Fruit fly (Drosophila melanogaster) whole organism, prepupa: ENCODE results near the gene JMJD5.

Experiments used
- CG10631 ChIP-seq: fragments of 200-800 bp; sonication (Bioruptor generic); optimal IDR thresholded peaks from 2 replicates; lab custom pipeline; 2016; ENCODE audit warnings: missing biosample characterization, missing genetic modification characterization
- CG11294 ChIP-seq: fragments of 200-800 bp; sonication (Bioruptor generic); IDR thresholded peaks from 2 replicates; pipeline ENCODE4 v1.3.6; 2022; ENCODE audit warnings: missing biosample characterization, missing genetic modification characterization
- CG11902 ChIP-seq: fragments of 200-800 bp; sonication (Bioruptor generic); optimal IDR thresholded peaks from 3 replicates; lab custom pipeline; 2016; ENCODE audit warnings: missing biosample characterization, missing genetic modification characterization
- CG16779 ChIP-seq: fragments of 200-800 bp; sonication (Bioruptor generic); optimal IDR thresholded peaks from 3 replicates; lab custom pipeline; 2017; ENCODE audit warnings: missing biosample characterization, mild to moderate bottlenecking, missing genetic modification characterization
- CG31627 ChIP-seq: fragments of 200-800 bp; sonication (Bioruptor generic); optimal IDR thresholded peaks from 3 replicates; lab custom pipeline; 2016; ENCODE audit warnings: missing biosample characterization, missing genetic modification characterization
- CG3919 ChIP-seq: fragments of 200-800 bp; sonication (Bioruptor generic); optimal IDR thresholded peaks from 3 replicates; lab custom pipeline; 2016; ENCODE audit warnings: missing biosample characterization, missing genetic modification characterization
- CG4318 ChIP-seq: fragments of 200-800 bp; sonication (Bioruptor generic); optimal IDR thresholded peaks from 3 replicates; lab custom pipeline; 2017; ENCODE audit warnings: missing biosample characterization, mild to moderate bottlenecking, missing genetic modification characterization
- CG6163 ChIP-seq: fragments of 200-800 bp; sonication (Bioruptor generic); IDR thresholded peaks from 3 replicates; pipeline ENCODE4 v1.3.6; 2022; ENCODE audit warnings: missing biosample characterization, missing genetic modification characterization
- CG8119 ChIP-seq: fragments of 200-800 bp; sonication (Bioruptor generic); IDR thresholded peaks from 3 replicates; pipeline ENCODE4 v1.3.6; 2022; ENCODE audit warnings: missing biosample characterization, missing genetic modification characterization
- CG8632 ChIP-seq: fragments of 200-800 bp; sonication (Bioruptor generic); optimal IDR thresholded peaks from 3 replicates; lab custom pipeline; 2016; ENCODE audit warnings: missing biosample characterization, missing genetic modification characterization
- Eip75B ChIP-seq: fragments of 200-800 bp; sonication (Bioruptor generic); optimal IDR thresholded peaks from 3 replicates; lab custom pipeline; 2016; ENCODE audit warnings: missing biosample characterization, missing genetic modification characterization
- Eip78C ChIP-seq: fragments of 200-800 bp; sonication (Bioruptor generic); peaks from one replicate; lab custom pipeline; 2016; ENCODE audit warnings: missing biosample characterization, missing genetic modification characterization
- Ets96B ChIP-seq: fragments of 200-800 bp; optimal IDR thresholded peaks from 2 replicates; lab custom pipeline; 2019; ENCODE audit warnings: missing biosample characterization, mild to moderate bottlenecking, missing genetic modification characterization, moderate library complexity
- Gug ChIP-seq: fragments of 200-800 bp; sonication (Bioruptor generic); IDR thresholded peaks from 2 replicates; pipeline ENCODE4 v1.3.6; 2022; ENCODE audit warnings: missing biosample characterization, missing genetic modification characterization
- Hr38 ChIP-seq: sonication (Bioruptor generic); optimal IDR thresholded peaks from 2 replicates; lab custom pipeline; 2016; ENCODE audit warnings: missing biosample characterization, missing genetic modification characterization
- Hr39 ChIP-seq: fragments of 200-800 bp; sonication (Bioruptor generic); optimal IDR thresholded peaks from 2 replicates; lab custom pipeline; 2016; ENCODE audit warnings: missing biosample characterization, missing genetic modification characterization
- Hr4 ChIP-seq: fragments of 200-800 bp; sonication (Bioruptor generic); optimal IDR thresholded peaks from 3 replicates; lab custom pipeline; 2016; ENCODE audit warnings: missing biosample characterization, missing genetic modification characterization
- Lpt ChIP-seq: fragments of 200-800 bp; sonication (Bioruptor generic); optimal IDR thresholded peaks from 3 replicates; lab custom pipeline; 2016; ENCODE audit warnings: missing biosample characterization, missing genetic modification characterization
- Met ChIP-seq: fragments of 200-800 bp; sonication (Bioruptor generic); optimal IDR thresholded peaks from 3 replicates; lab custom pipeline; 2016; ENCODE audit warnings: missing biosample characterization, missing genetic modification characterization
- Smox ChIP-seq: fragments of 200-800 bp; sonication (Bioruptor generic); optimal IDR thresholded peaks from 3 replicates; lab custom pipeline; 2016; ENCODE audit warnings: missing biosample characterization, missing genetic modification characterization
- Sox15 ChIP-seq: fragments of 200-800 bp; sonication (Bioruptor generic); optimal IDR thresholded peaks from 3 replicates; lab custom pipeline; 2016; ENCODE audit warnings: missing biosample characterization, missing genetic modification characterization
- dsx ChIP-seq: fragments of 200-800 bp; optimal IDR thresholded peaks from 3 replicates; lab custom pipeline; 2019; ENCODE audit warnings: missing biosample characterization, mild to moderate bottlenecking, missing genetic modification characterization, moderate library complexity; ENCODE audit not compliant: poor library complexity, severe bottlenecking
- eg ChIP-seq: fragments of 200-800 bp; sonication (Bioruptor generic); IDR thresholded peaks from 3 replicates; pipeline ENCODE4 v1.3.6; 2022; ENCODE audit warnings: missing biosample characterization, missing genetic modification characterization
- fkh ChIP-seq: fragments of 200-800 bp; sonication (Bioruptor generic); optimal IDR thresholded peaks from 3 replicates; lab custom pipeline; 2017; ENCODE audit warnings: missing biosample characterization, mild to moderate bottlenecking, missing genetic modification characterization, moderate library complexity
- lz ChIP-seq: fragments of 200-800 bp; sonication (Bioruptor generic); optimal IDR thresholded peaks from 3 replicates; lab custom pipeline; 2016; ENCODE audit warnings: missing biosample characterization, missing genetic modification characterization
- net ChIP-seq: fragments of 200-800 bp; sonication (Bioruptor generic); optimal IDR thresholded peaks from 3 replicates; lab custom pipeline; 2016; ENCODE audit warnings: missing biosample characterization, missing genetic modification characterization
- pdm3 ChIP-seq: fragments of 200-800 bp; sonication (Bioruptor generic); optimal IDR thresholded peaks from 3 replicates; lab custom pipeline; 2016; ENCODE audit warnings: missing biosample characterization, missing genetic modification characterization
- spab ChIP-seq: fragments of 200-800 bp; sonication (Bioruptor generic); optimal IDR thresholded peaks from 2 replicates; lab custom pipeline; 2017; ENCODE audit warnings: missing biosample characterization, mild to moderate bottlenecking, missing genetic modification characterization, missing genetic modification reagents
- svp ChIP-seq: fragments of 200-800 bp; sonication (Bioruptor generic); peaks from one replicate; lab custom pipeline; 2016; ENCODE audit warnings: missing biosample characterization, missing genetic modification characterization
- topi ChIP-seq: fragments of 200-800 bp; sonication (Bioruptor generic); optimal IDR thresholded peaks from 3 replicates; lab custom pipeline; 2016; ENCODE audit warnings: missing biosample characterization, missing genetic modification characterization
- vri ChIP-seq: fragments of 200-800 bp; sonication (Bioruptor generic); optimal IDR thresholded peaks from 3 replicates; lab custom pipeline; 2016; ENCODE audit warnings: missing biosample characterization, mild to moderate bottlenecking, missing genetic modification characterization

Gene JMJD5

DNA sequence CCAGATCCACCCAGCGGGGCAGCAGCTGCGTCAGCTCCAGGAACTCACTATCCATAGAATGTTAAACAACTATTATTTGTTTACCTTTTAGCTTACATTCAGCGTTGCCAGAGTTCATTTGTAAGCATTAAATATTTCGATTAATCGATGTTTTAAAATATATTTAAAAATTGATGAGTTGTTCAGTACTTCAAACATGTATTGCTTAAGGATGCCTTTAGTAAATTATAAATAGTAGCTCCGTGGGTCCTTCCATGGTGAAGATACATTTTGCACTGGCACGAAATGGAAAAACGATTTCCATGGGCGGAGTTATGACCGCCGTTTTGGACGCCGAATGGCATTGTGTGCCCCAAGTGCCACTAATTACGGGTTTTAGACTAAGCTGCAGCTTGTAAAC, at the start of gene JMJD5, which contains the start of gene Gr61a:
Gene JMJD5 (minus strand): TSS at position 101 of the 400 bp plus-strand sequence.
Gene Gr61a (plus strand): TSS at position 192 of the 400 bp plus-strand sequence.
- TF ChIP-seq CG3919 = no peak
- TF ChIP-seq, all 60 proteins: peak for 0

DNA sequence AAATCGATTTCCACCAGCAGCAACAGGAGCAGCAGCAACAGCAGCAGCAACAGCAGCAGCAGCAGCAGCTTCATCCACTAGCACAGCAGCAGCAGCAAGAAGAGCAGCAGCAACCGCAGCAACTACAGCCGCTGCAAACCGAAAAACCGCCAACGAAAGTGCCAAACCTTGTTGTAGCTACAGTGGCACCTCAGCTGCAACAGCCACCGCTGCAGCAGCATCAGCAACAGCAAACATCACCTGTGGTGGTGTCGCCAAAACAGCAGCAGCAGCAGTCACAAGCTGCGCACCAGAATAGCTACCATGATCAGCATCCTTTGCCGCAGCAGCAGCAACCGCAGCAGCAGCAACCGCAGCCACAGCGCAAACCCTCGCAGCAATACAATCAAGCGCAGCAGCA, 47.2 kb upstream of the JMJD5 start:
- no peak for TF ChIP-seq CG10631 (GFP tag; lab: Kevin White, UChicago)
- no peak for TF ChIP-seq pdm3 (GFP tag; lab: Kevin White, UChicago)

DNA sequence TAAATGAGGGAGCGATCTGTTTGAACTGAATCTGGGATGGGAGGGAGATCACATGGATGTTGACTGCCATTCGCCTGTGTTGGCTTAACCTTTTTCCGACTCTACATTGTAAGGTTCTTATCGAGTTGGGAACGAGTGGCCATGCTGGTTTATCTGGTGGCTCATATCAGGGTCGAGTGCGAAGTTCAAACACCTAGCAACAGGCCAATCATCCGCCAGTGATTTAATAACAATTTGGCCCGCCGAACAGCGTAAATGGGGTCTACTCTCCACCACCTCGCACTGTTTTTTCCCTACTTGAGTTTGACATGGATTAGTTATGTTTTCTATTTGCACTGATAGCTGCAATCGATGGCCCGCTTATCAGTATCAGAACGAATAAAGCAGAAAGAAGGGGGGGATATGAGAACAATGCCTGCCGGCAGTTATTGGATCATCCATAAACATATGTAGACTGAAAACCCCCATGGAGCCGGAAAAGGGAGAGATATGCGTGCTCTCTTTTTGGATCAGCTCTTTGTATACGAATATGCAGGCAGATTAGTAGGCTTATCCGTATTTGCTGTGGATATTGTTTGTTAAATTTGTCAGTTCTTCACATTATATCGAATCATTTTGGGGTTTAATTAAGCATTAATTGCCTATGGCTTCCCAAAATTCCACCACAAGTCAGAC, 46.4 kb upstream of the JMJD5 start:
- TF ChIP-seq svp (GFP tag; lab: Kevin White, UChicago) (peak; percentile 82), CG31627 (GFP tag; lab: Kevin White, UChicago) (no peak), CG8119 (GFP tag; lab: Robert Waterston, UW) (no peak), Hr4 (GFP tag; lab: Kevin White, UChicago) (no peak), Hr38 (GFP tag; lab: Kevin White, UChicago) (no peak), vri (GFP tag; lab: Kevin White, UChicago) (peak; percentile 55), CG16779 (tag; lab: Kevin White, UChicago) (no peak), Eip78C (GFP tag; lab: Kevin White, UChicago) (peak; percentile 55), CG8632 (GFP tag; lab: Kevin White, UChicago) (no peak), spab (GFP tag; lab: Kevin White, UChicago) (no peak), Ets96B (tag; lab: Kevin White, UChicago) (no peak), Lpt (GFP tag; lab: Kevin White, UChicago) (no peak), eg (GFP tag; lab: Robert Waterston, UW) (no peak), Hr39 (GFP tag; lab: Kevin White, UChicago) (no peak), pdm3 (GFP tag; lab: Kevin White, UChicago) (no peak), Sox15 (GFP tag; lab: Kevin White, UChicago) (no peak), fkh (GFP tag; lab: Kevin White, UChicago) (peak; percentile 76), CG4318 (GFP tag; lab: Kevin White, UChicago) (no peak), CG11294 (GFP tag; lab: Robert Waterston, UW) (no peak), CG3919 (no peak), topi (GFP tag; lab: Kevin White, UChicago) (no peak), lz (GFP tag; lab: Kevin White, UChicago) (no peak), dsx (GFP tag; lab: Kevin White, UChicago) (peak; percentile 71), Eip75B (GFP tag; lab: Kevin White, UChicago) (no peak), Gug (GFP tag; lab: Robert Waterston, UW) (no peak), Met (GFP tag; lab: Kevin White, UChicago) (no peak), CG6163 (GFP tag; lab: Robert Waterston, UW) (no peak)

- no peak for TF ChIP-seq eg (GFP tag; lab: Robert Waterston, UW)
- TF ChIP-seq Smox = no peak
- TF ChIP-seq Eip78C (GFP tag; lab: Kevin White, UChicago) = peak; percentile 45
- no peak for TF ChIP-seq CG11902 (GFP tag; lab: Kevin White, UChicago)
- TF ChIP-seq CG16779 (tag; lab: Kevin White, UChicago) = no peak
Measured at dm6 chr3L:885624-886257, 44.6 kb upstream of the JMJD5 start.

DNA sequence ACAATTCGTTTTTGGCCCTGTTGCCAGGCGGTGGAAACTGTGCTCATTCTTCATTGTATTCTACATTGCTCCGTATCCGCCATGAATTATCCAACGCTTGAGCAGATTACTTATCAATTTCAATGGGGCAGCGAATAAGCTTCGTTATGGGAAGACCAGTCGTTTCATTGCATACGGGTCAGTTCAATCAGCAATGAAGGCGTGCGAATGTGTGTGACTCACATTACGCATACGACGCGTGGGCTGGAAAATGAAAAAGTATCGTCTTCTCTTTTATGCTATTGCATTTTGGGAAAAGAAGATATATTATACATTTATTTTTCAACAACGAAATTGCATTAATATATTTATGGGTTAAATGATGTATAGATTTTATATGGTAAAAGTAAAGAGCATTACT, 43.8 kb upstream of the JMJD5 start:
- TF ChIP-seq CG8119 (GFP tag; lab: Robert Waterston, UW) (no peak), Eip78C (GFP tag; lab: Kevin White, UChicago) (peak; percentile 40), svp (GFP tag; lab: Kevin White, UChicago) (peak; percentile 69), net (GFP tag; lab: Kevin White, UChicago) (no peak)
